Fruit fly (Drosophila melanogaster) whole organism, embryonic: ENCODE measurements around the gene Cad96Cb.

Source experiments
- Adf1 ChIP-seq: fragments of 200-800 bp; sonication (Bioruptor generic); IDR thresholded peaks from 2 replicates; pipeline ENCODE4 v1.3.6; 2022; ENCODE audit warnings: missing biosample characterization, missing genetic modification characterization
- Atf6 ChIP-seq: fragments of 200-800 bp; sonication (Bioruptor generic); IDR thresholded peaks from 2 replicates; pipeline ENCODE4 v1.3.6; 2022; ENCODE audit warnings: missing biosample characterization, missing genetic modification characterization
- CG10274 ChIP-seq: fragments of 200-800 bp; sonication (Bioruptor generic); optimal IDR thresholded peaks from 3 replicates; lab custom pipeline; 2017; ENCODE audit warnings: missing biosample characterization, mild to moderate bottlenecking, missing genetic modification characterization
- CG10431 ChIP-seq: fragments of 200-800 bp; sonication (Bioruptor generic); optimal IDR thresholded peaks from 3 replicates; lab custom pipeline; 2018; ENCODE audit warnings: missing biosample characterization, mild to moderate bottlenecking, missing genetic modification characterization
- CG12236 ChIP-seq: fragments of 200-800 bp; sonication (Bioruptor generic); optimal IDR thresholded peaks from 2 replicates; lab custom pipeline; 2016; ENCODE audit warnings: missing biosample characterization, missing genetic modification characterization
- CG12942 ChIP-seq: fragments of 200-800 bp; sonication (Bioruptor generic); optimal IDR thresholded peaks from 3 replicates; lab custom pipeline; 2016; ENCODE audit warnings: missing biosample characterization, missing genetic modification characterization
- CG13287 ChIP-seq: fragments of 200-800 bp; sonication (Bioruptor generic); IDR thresholded peaks from 2 replicates; pipeline ENCODE4 v1.3.6; 2022; ENCODE audit warnings: missing biosample characterization, missing genetic modification characterization; ENCODE audit not compliant: partially characterized antibody
- CG13296 ChIP-seq: fragments of 200-800 bp; sonication (Bioruptor generic); optimal IDR thresholded peaks from 3 replicates; lab custom pipeline; 2018; ENCODE audit warnings: missing biosample characterization, mild to moderate bottlenecking, missing genetic modification characterization
- CG15073 ChIP-seq: fragments of 200-800 bp; sonication (Bioruptor generic); optimal IDR thresholded peaks from 2 replicates; lab custom pipeline; 2016; ENCODE audit warnings: missing biosample characterization, missing genetic modification characterization
- CG1529 ChIP-seq: fragments of 200-800 bp; sonication (Bioruptor generic); optimal IDR thresholded peaks from 3 replicates; lab custom pipeline; 2018; ENCODE audit warnings: missing biosample characterization, missing genetic modification characterization
- CG16779 ChIP-seq: fragments of 200-800 bp; sonication (Bioruptor generic); IDR thresholded peaks from 2 replicates; pipeline ENCODE4 v1.3.6; 2022; ENCODE audit warnings: missing biosample characterization, missing genetic modification characterization
- CG17186 ChIP-seq: fragments of 200-800 bp; sonication (Bioruptor generic); optimal IDR thresholded peaks from 3 replicates; lab custom pipeline; 2017; ENCODE audit warnings: missing biosample characterization, missing genetic modification reagents, missing genetic modification characterization
- CG18011 ChIP-seq: fragments of 200-800 bp; sonication (Bioruptor generic); optimal IDR thresholded peaks from 2 replicates; lab custom pipeline; 2017; ENCODE audit warnings: missing biosample characterization, missing genetic modification characterization, mild to moderate bottlenecking, moderate library complexity, missing genotype
- CG2116 ChIP-seq: fragments of 200-800 bp; sonication (Bioruptor generic); optimal IDR thresholded peaks from 3 replicates; lab custom pipeline; 2018; ENCODE audit warnings: missing biosample characterization, mild to moderate bottlenecking, missing genetic modification characterization
- CG2120 ChIP-seq: fragments of 200-800 bp; sonication (Bioruptor generic); optimal IDR thresholded peaks from 3 replicates; lab custom pipeline; 2016; ENCODE audit warnings: missing biosample characterization, missing genetic modification characterization
- CG2129 ChIP-seq: fragments of 200-800 bp; sonication (Bioruptor generic); IDR thresholded peaks from 2 replicates; pipeline ENCODE4 v1.3.6; 2022; ENCODE audit warnings: missing biosample characterization, missing genetic modification characterization; ENCODE audit not compliant: partially characterized antibody
- CG2678 ChIP-seq: fragments of 200-800 bp; sonication (Bioruptor generic); optimal IDR thresholded peaks from 3 replicates; lab custom pipeline; 2019; ENCODE audit warnings: missing biosample characterization, mild to moderate bottlenecking, missing genetic modification characterization, moderate library complexity
- CG31388 ChIP-seq: fragments of 200-800 bp; sonication (Bioruptor generic); optimal IDR thresholded peaks from 2 replicates; lab custom pipeline; 2016; ENCODE audit warnings: missing biosample characterization, missing genetic modification characterization
- CG32772 ChIP-seq: fragments of 200-800 bp; sonication (Bioruptor generic); IDR thresholded peaks from 2 replicates; pipeline ENCODE4 v1.3.6; 2022; ENCODE audit warnings: missing biosample characterization, missing genetic modification characterization
- CG3281 ChIP-seq: fragments of 200-800 bp; sonication (Bioruptor generic); optimal IDR thresholded peaks from 3 replicates; lab custom pipeline; 2017; ENCODE audit warnings: missing biosample characterization, mild to moderate bottlenecking, missing genetic modification characterization
- CG3995 ChIP-seq: fragments of 200-800 bp; sonication (Bioruptor generic); optimal IDR thresholded peaks from 3 replicates; lab custom pipeline; 2016; ENCODE audit warnings: missing biosample characterization, missing genetic modification characterization
- CG6254 ChIP-seq: fragments of 200-800 bp; sonication (Bioruptor generic); optimal IDR thresholded peaks from 3 replicates; lab custom pipeline; 2017; ENCODE audit warnings: mild to moderate bottlenecking, missing biosample characterization, missing genetic modification reagents, missing genetic modification characterization
- CG7556 ChIP-seq: fragments of 200-800 bp; sonication (Bioruptor generic); optimal IDR thresholded peaks from 2 replicates; lab custom pipeline; 2017; ENCODE audit warnings: missing biosample characterization, mild to moderate bottlenecking, missing genetic modification characterization
- CG8478 ChIP-seq: fragments of >200 bp; optimal IDR thresholded peaks from 2 replicates; lab custom pipeline; 2018
- CG8944 ChIP-seq: fragments of 200-800 bp; sonication (Bioruptor generic); optimal IDR thresholded peaks from 3 replicates; lab custom pipeline; 2016; ENCODE audit warnings: missing biosample characterization, missing genetic modification characterization
- CTCF ChIP-seq: fragments of 200-800 bp; sonication (Bioruptor generic); optimal IDR thresholded peaks from 2 replicates; lab custom pipeline; 2017; ENCODE audit warnings: missing biosample characterization, mild to moderate bottlenecking, missing genetic modification characterization, moderate library complexity
- Dfd ChIP-seq, 2 experiments: fragments of >200 bp; optimal IDR thresholded peaks; 2 replicates each; lab custom pipeline; 2017; ENCODE audit warnings: missing biosample characterization in 2 of 2, missing genetic modification characterization in 2 of 2
- Dip2 ChIP-seq: fragments of 200-800 bp; sonication (Bioruptor generic); IDR thresholded peaks from 2 replicates; pipeline ENCODE4 v1.3.6; 2022; ENCODE audit warnings: missing biosample characterization, missing genetic modification characterization
- Dip3 ChIP-seq: fragments of 200-800 bp; sonication (Bioruptor generic); optimal IDR thresholded peaks from 3 replicates; lab custom pipeline; 2016; ENCODE audit warnings: missing biosample characterization, missing genetic modification characterization
- Gsc ChIP-seq: fragments of 200-800 bp; sonication (Bioruptor generic); IDR thresholded peaks from 2 replicates; pipeline ENCODE4 v1.3.6; 2022; ENCODE audit warnings: missing biosample characterization, missing genetic modification characterization
- Kr ChIP-seq: fragments of 200-800 bp; sonication (Bioruptor generic); optimal IDR thresholded peaks from 2 replicates; lab custom pipeline; 2017; ENCODE audit warnings: missing biosample characterization, mild to moderate bottlenecking, missing genetic modification characterization
- MESR4 ChIP-seq: fragments of 200-800 bp; sonication (Bioruptor generic); optimal IDR thresholded peaks from 2 replicates; lab custom pipeline; 2018; ENCODE audit warnings: missing biosample characterization, mild to moderate bottlenecking, missing genetic modification characterization, moderate library complexity
- MTF-1 ChIP-seq: fragments of 200-800 bp; sonication (Bioruptor generic); optimal IDR thresholded peaks from 2 replicates; lab custom pipeline; 2018; ENCODE audit warnings: missing biosample characterization, mild to moderate bottlenecking, missing genetic modification characterization, borderline replicate concordance
- Nf-YB ChIP-seq: fragments of 200-800 bp; sonication (Bioruptor generic); optimal IDR thresholded peaks from 3 replicates; lab custom pipeline; 2019; ENCODE audit warnings: missing biosample characterization, mild to moderate bottlenecking, missing genetic modification characterization, moderate library complexity
- PHDP ChIP-seq: fragments of 200-800 bp; sonication (Bioruptor generic); optimal IDR thresholded peaks from 3 replicates; lab custom pipeline; 2018; ENCODE audit warnings: missing biosample characterization, mild to moderate bottlenecking, missing genetic modification characterization, moderate library complexity
- Sin3A ChIP-seq: fragments of >200 bp; optimal IDR thresholded peaks from 2 replicates; lab custom pipeline; 2018
- btn ChIP-seq: fragments of 200-800 bp; sonication (Bioruptor generic); optimal IDR thresholded peaks from 2 replicates; lab custom pipeline; 2016; ENCODE audit warnings: missing biosample characterization, missing genetic modification characterization
- cas ChIP-seq: fragments of 200-800 bp; sonication (Bioruptor generic); IDR thresholded peaks from 2 replicates; pipeline ENCODE4 v1.3.6; 2022; ENCODE audit warnings: missing biosample characterization, missing genetic modification characterization
- chm ChIP-seq: fragments of 200-800 bp; sonication (Bioruptor generic); IDR thresholded peaks from 2 replicates; pipeline ENCODE4 v1.3.6; 2022; ENCODE audit warnings: missing biosample characterization, missing genetic modification characterization
- crp ChIP-seq, 2 experiments: fragments of 200-800 bp; sonication (Bioruptor generic); optimal IDR thresholded peaks; 2 replicates in 1 of 2; 3 replicates in 1 of 2; lab custom pipeline; 2017; ENCODE audit warnings: missing biosample characterization in 2 of 2, missing genetic modification characterization in 2 of 2, mild to moderate bottlenecking in 1 of 2, moderate library complexity in 1 of 2
- dpn ChIP-seq, 2 experiments: fragments of 200-800 bp; sonication (Bioruptor generic); optimal IDR thresholded peaks; 3 replicates each; lab custom pipeline; 2016; ENCODE audit warnings: missing biosample characterization in 2 of 2, missing genetic modification characterization in 2 of 2
- gsb-n ChIP-seq: fragments of 200-800 bp; sonication (Bioruptor generic); optimal IDR thresholded peaks from 3 replicates; lab custom pipeline; 2018; ENCODE audit warnings: missing biosample characterization, mild to moderate bottlenecking, missing genetic modification characterization
- knrl ChIP-seq: fragments of 200-800 bp; sonication (Bioruptor generic); IDR thresholded peaks from 3 replicates; pipeline ENCODE4 v1.3.6; 2022; ENCODE audit warnings: missing biosample characterization, missing genetic modification characterization; ENCODE audit not compliant: partially characterized antibody
- oc ChIP-seq: fragments of 200-800 bp; sonication (Bioruptor generic); optimal IDR thresholded peaks from 2 replicates; lab custom pipeline; 2018; ENCODE audit warnings: missing biosample characterization, mild to moderate bottlenecking, missing genetic modification characterization, moderate library complexity
- org-1 ChIP-seq: fragments of 200-800 bp; sonication (Bioruptor generic); optimal IDR thresholded peaks from 2 replicates; lab custom pipeline; 2017; ENCODE audit warnings: missing biosample characterization, missing genetic modification characterization
- pfk ChIP-seq: fragments of 200-800 bp; sonication (Bioruptor generic); optimal IDR thresholded peaks from 2 replicates; lab custom pipeline; 2018; ENCODE audit warnings: missing biosample characterization, mild to moderate bottlenecking, missing genetic modification characterization, moderate library complexity
- sisA ChIP-seq: fragments of 200-800 bp; sonication (Bioruptor generic); IDR thresholded peaks from 2 replicates; pipeline ENCODE4 v1.3.6; 2022; ENCODE audit warnings: missing biosample characterization, missing genetic modification characterization
- ttk ChIP-seq: fragments of 200-800 bp; sonication (Bioruptor generic); IDR thresholded peaks from 2 replicates; pipeline ENCODE4 v2.1.2; 2022; ENCODE audit warnings: missing biosample characterization, missing genetic modification characterization
- z ChIP-seq: fragments of 200-800 bp; sonication (Bioruptor generic); IDR thresholded peaks from 3 replicates; pipeline ENCODE4 v1.3.6; 2022; ENCODE audit warnings: missing biosample characterization, missing genetic modification characterization
- zen2 ChIP-seq: fragments of 200-800 bp; sonication (Bioruptor generic); IDR thresholded peaks from 3 replicates; pipeline ENCODE4 v1.3.6; 2022; ENCODE audit warnings: missing biosample characterization, missing genetic modification characterization; ENCODE audit not compliant: partially characterized antibody
- zfh1 ChIP-seq: fragments of 200-800 bp; sonication (Bioruptor generic); IDR thresholded peaks from 3 replicates; pipeline ENCODE4 v1.3.6; 2022; ENCODE audit warnings: missing biosample characterization, missing genetic modification characterization

Gene Cad96Cb

DNA sequence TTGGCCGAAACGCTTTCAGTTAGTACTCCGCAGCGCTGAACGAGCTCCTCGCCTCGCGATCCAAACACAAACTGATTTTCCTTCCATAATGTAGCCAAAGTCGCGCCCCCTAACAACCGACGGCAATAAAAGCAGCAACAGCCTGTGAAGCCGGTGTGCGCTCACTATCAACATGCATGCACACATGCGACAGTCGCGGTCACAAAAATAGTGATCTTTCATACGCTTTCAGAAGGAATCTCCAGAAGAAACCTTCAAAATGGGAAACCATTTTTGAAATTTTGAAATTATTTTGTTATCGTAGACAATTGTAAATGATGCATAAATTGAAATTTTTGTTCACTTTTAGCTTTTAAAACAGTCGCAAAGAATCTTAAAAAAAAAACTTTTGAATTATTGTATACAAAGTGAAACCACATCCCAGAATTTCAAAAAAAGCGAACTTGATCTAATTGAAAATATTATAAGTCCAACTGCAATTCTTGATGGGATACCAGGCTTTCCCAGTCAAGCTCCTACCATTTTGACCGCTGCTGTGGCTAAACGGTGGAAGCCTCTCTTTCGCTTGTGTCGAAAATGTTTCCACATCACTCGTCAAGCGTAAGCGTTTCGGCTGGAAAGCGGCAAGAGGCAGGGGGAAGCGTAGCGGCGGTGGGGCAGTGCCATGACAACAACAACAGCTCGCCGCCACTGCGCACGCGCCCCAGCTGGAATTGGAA, at the start of gene Cad96Cb (continued):
- TF ChIP-seq CG3995 (GFP tag; lab: Kevin White, UChicago): peak; percentile 5
- TF ChIP-seq Adf1 (GFP tag; lab: Robert Waterston, UW): no peak
- TF ChIP-seq CG10274 (GFP tag; lab: Kevin White, UChicago): peak; percentile 41
- no peak for TF ChIP-seq CG16779 (GFP tag; lab: Robert Waterston, UW)
- TF ChIP-seq CG18011 (GFP tag; lab: Kevin White, UChicago): peak; percentile 35
- TF ChIP-seq CG1529 (GFP tag; lab: Kevin White, UChicago): peak; percentile 84
- peak; percentile 67 for TF ChIP-seq CG13296 (GFP tag; lab: Kevin White, UChicago)
- TF ChIP-seq Gsc (GFP tag; lab: Robert Waterston, UW): no peak
- peak; percentile 64 for TF ChIP-seq CG2116 (GFP tag; lab: Kevin White, UChicago)
- TF ChIP-seq CTCF (GFP tag; lab: Kevin White, UChicago): peak; percentile 19
- TF ChIP-seq ttk (GFP tag; lab: Robert Waterston, UW): no peak; the same call in 1 of the 2 replicates
- peak; percentile 75 for TF ChIP-seq CG8944 (GFP tag; lab: Kevin White, UChicago)
- peak; percentile 19 for TF ChIP-seq PHDP (tag; lab: Kevin White, UChicago)
- TF ChIP-seq CG2120: no peak
- TF ChIP-seq Kr (GFP tag; lab: Kevin White, UChicago): peak; percentile 9
- TF ChIP-seq pfk: no peak
- peak; percentile 44; the same call in 1 of the 3 replicates for TF ChIP-seq zfh1 (GFP tag; lab: Robert Waterston, UW)
- no peak for TF ChIP-seq CG2129 (GFP tag; lab: Robert Waterston, UW)
- TF ChIP-seq btn: peak; percentile 81
- no peak for TF ChIP-seq cas (GFP tag; lab: Robert Waterston, UW)
- peak; percentile 18 for TF ChIP-seq CG31388 (GFP tag; lab: Kevin White, UChicago)
- TF ChIP-seq CG17186 (GFP tag; lab: Kevin White, UChicago): peak; percentile 56
- no peak for TF ChIP-seq Dip2 (GFP tag; lab: Robert Waterston, UW)
- no peak for TF ChIP-seq knrl (GFP tag; lab: Robert Waterston, UW)
- no peak for TF ChIP-seq MESR4
- peak; percentile 36; the same call in 1 of the 2 replicates for TF ChIP-seq Atf6 (GFP tag; lab: Robert Waterston, UW)
- TF ChIP-seq Dfd (GFP tag; optimal IDR thresholded peaks at IDR 0.05; lab: Kevin White, UChicago): no peak
- TF ChIP-seq CG2678 (tag; lab: Kevin White, UChicago): peak; percentile 90
- peak; percentile 53 for TF ChIP-seq CG12942 (GFP tag; lab: Kevin White, UChicago)
- TF ChIP-seq chm: 0 out of 2 replicates have a peak, but pooled peaks have one; percentile 10
- peak; percentile 95 for TF ChIP-seq CG7556
- no peak for TF ChIP-seq Sin3A (lab: Kevin White, UChicago)
- TF ChIP-seq dpn (GFP tag; optimal IDR thresholded peaks at IDR 0.05; lab: Kevin White, UChicago): peak; percentile 66 to 80
- TF ChIP-seq MTF-1: no peak
- peak; percentile 20 for TF ChIP-seq CG15073 (GFP tag; lab: Kevin White, UChicago)
- peak in 1 of 2 experiments; percentile 43 for TF ChIP-seq crp (GFP tag; optimal IDR thresholded peaks at IDR 0.05; lab: Kevin White, UChicago)
- peak; percentile 34 for TF ChIP-seq oc (tag; lab: Kevin White, UChicago)
- peak; percentile 90 for TF ChIP-seq CG6254
- peak; percentile 83 for TF ChIP-seq CG12236 (GFP tag; lab: Kevin White, UChicago)
- no peak for TF ChIP-seq z (GFP tag; lab: Robert Waterston, UW)
- TF ChIP-seq CG3281 (GFP tag; lab: Kevin White, UChicago): no peak
- TF ChIP-seq CG13287 (GFP tag; lab: Robert Waterston, UW): no peak
- TF ChIP-seq CG32772 (GFP tag; lab: Robert Waterston, UW): no peak
- no peak for TF ChIP-seq CG8478 (lab: Kevin White, UChicago)
- TF ChIP-seq org-1 (GFP tag; lab: Kevin White, UChicago): peak; percentile 87
- peak; percentile 20 for TF ChIP-seq Dip3
- TF ChIP-seq gsb-n (tag; lab: Kevin White, UChicago): peak; percentile 86
- TF ChIP-seq sisA: peak; percentile 65
- peak; percentile 67 for TF ChIP-seq Nf-YB
- TF ChIP-seq CG10431 (GFP tag; lab: Kevin White, UChicago): peak; percentile 76
- TF ChIP-seq zen2: no peak
